Worm (Caenorhabditis elegans): ENCODE measurements around the gene exo-1.

- TF ChIP-seq ama-1 (optimal IDR thresholded peaks at IDR 0.05) (no peak), F13C5.2 (tag; optimal IDR thresholded peaks at IDR 0.05) (no peak), tbx-37 (GFP tag; conservative IDR thresholded peaks at IDR 0.05) (no peak), ets-7 (tag; optimal IDR thresholded peaks at IDR 0.05) (no peak), tra-4 (tag; optimal IDR thresholded peaks at IDR 0.05) (no peak), hmbx-1 (tag; optimal IDR thresholded peaks at IDR 0.05) (no peak), pes-1 (GFP tag; IDR thresholded peaks at IDR 0.05) (no peak), tbx-11 (GFP tag; IDR thresholded peaks at IDR 0.05) (no peak), flt-1 (GFP tag; IDR thresholded peaks at IDR 0.05) (no peak), scrt-1 (GFP tag; IDR thresholded peaks at IDR 0.05) (no peak), hnd-1 (tag; optimal IDR thresholded peaks at IDR 0.05) (no peak)
Observed at ce11 chrIII:13436843-13437242, 13.5 kb downstream of the exo-1 start, which contains the start of gene F45G2.9.

Measured in whole organism, early embryonic.